Worm (Caenorhabditis elegans) whole organism, L3 larva: ENCODE data around the gene Y49E10.27.

Source experiments
- R02D3.7 ChIP-seq: fragments of 150-350 bp; optimal IDR thresholded peaks from 2 replicates; lab custom pipeline; 2014; ENCODE audit warnings: missing biosample characterization, missing genetic modification characterization
- egl-27 ChIP-seq: sonication (generic microtip); optimal IDR thresholded peaks from 4 replicates; lab custom pipeline; 2017; ENCODE audit warnings: missing biosample characterization, missing genetic modification reagents, missing genetic modification characterization
- egl-5 ChIP-seq: fragments of 150-350 bp; optimal IDR thresholded peaks from 2 replicates; lab custom pipeline; 2017; ENCODE audit warnings: missing biosample characterization, missing genetic modification reagents, missing genetic modification characterization, inconsistent platforms
- elt-1 ChIP-seq: fragments of 150-350 bp; optimal IDR thresholded peaks from 2 replicates; lab custom pipeline; 2014; ENCODE audit warnings: missing biosample characterization, missing genetic modification characterization
- eor-1 ChIP-seq, 2 experiments: fragments of 150-350 bp; optimal IDR thresholded peaks; 2 replicates each; lab custom pipeline; 2014 to 2018; ENCODE audit warnings: missing biosample characterization in 2 of 2, missing genetic modification characterization in 2 of 2
- fkh-10 ChIP-seq: sonication (generic microtip); optimal IDR thresholded peaks from 2 replicates; lab custom pipeline; 2017; ENCODE audit warnings: missing biosample characterization, missing genetic modification reagents, missing genetic modification characterization
- fkh-2 ChIP-seq: fragments of 150-350 bp; optimal IDR thresholded peaks from 2 replicates; lab custom pipeline; 2014; ENCODE audit warnings: missing biosample characterization, missing genetic modification reagents, missing genetic modification characterization
- hmg-11 ChIP-seq: sonication (generic microtip); optimal IDR thresholded peaks from 2 replicates; lab custom pipeline; 2016; ENCODE audit warnings: missing genetic modification characterization, missing compliant biosample characterization
- nfya-1 ChIP-seq: sonication (generic microtip); optimal IDR thresholded peaks from 2 replicates; lab custom pipeline; 2017; ENCODE audit warnings: missing genetic modification characterization, mild to moderate bottlenecking, missing compliant biosample characterization, antibody characterized with exemption, moderate library complexity; ENCODE audit not compliant: insufficient read depth
- nhr-25 ChIP-seq: sonication (generic microtip); optimal IDR thresholded peaks from 2 replicates; lab custom pipeline; 2017; ENCODE audit warnings: missing biosample characterization, missing genetic modification characterization
- nhr-28 ChIP-seq: fragments of 150-350 bp; optimal IDR thresholded peaks from 2 replicates; lab custom pipeline; 2014; ENCODE audit warnings: missing biosample characterization, missing genetic modification characterization
- nhr-43 ChIP-seq: sonication (generic microtip); optimal IDR thresholded peaks from 2 replicates; lab custom pipeline; 2016; ENCODE audit warnings: mild to moderate bottlenecking, missing genetic modification characterization, missing compliant biosample characterization; ENCODE audit not compliant: poor library complexity, severe bottlenecking
- pqm-1 ChIP-seq: fragments of 150-350 bp; optimal IDR thresholded peaks from 2 replicates; lab custom pipeline; 2017; ENCODE audit warnings: missing biosample characterization, missing genetic modification characterization, inconsistent platforms
- snpc-4 ChIP-seq: fragments of 150-350 bp; optimal IDR thresholded peaks from 2 replicates; lab custom pipeline; 2014; ENCODE audit warnings: missing biosample characterization, missing genetic modification characterization
- tbx-2 ChIP-seq: sonication (generic microtip); optimal IDR thresholded peaks from 2 replicates; lab custom pipeline; 2016; ENCODE audit warnings: mild to moderate bottlenecking, missing genetic modification characterization, missing compliant biosample characterization
- zag-1 ChIP-seq: fragments of 150-350 bp; optimal IDR thresholded peaks from 2 replicates; lab custom pipeline; 2014; ENCODE audit warnings: missing biosample characterization, missing genetic modification characterization

Gene Y49E10.27

ce11 chrIII:12484432-12484831 is 50.2 kb downstream of the Y49E10.27 start, which contains the start of gene arrd-16:
Gene arrd-16, plus strand, starts transcription at chrIII:12484732.
- TF ChIP-seq hmg-11, result no peak
- no peak for TF ChIP-seq egl-5 (tag; lab: Kevin White, UChicago)
- no peak for TF ChIP-seq nhr-43 (tag; lab: Kevin White, UChicago)
- TF ChIP-seq pqm-1, result no peak
- TF ChIP-seq snpc-4, result no peak
- TF ChIP-seq zag-1, result no peak
- no peak for TF ChIP-seq tbx-2 (tag; lab: Kevin White, UChicago)
- no peak for TF ChIP-seq nfya-1 (tag; lab: Kevin White, UChicago)
- TF ChIP-seq fkh-10, result no peak
- TF ChIP-seq nhr-28 (tag; lab: Kevin White, UChicago), result no peak
- TF ChIP-seq egl-27 (tag; lab: Kevin White, UChicago), result no peak
- no peak for TF ChIP-seq nhr-25
- TF ChIP-seq R02D3.7 (tag; lab: Kevin White, UChicago), result no peak
- TF ChIP-seq elt-1, result no peak
- TF ChIP-seq eor-1 (tag; optimal IDR thresholded peaks at IDR 0.05; lab: Kevin White, UChicago), result no peak
- no peak for TF ChIP-seq fkh-2 (tag; lab: Kevin White, UChicago)
